Worm (Caenorhabditis elegans) whole organism, midembryonic: ENCODE results near the gene tmem-145.
A peak's percentile ranks its signal among the peaks of the same experiment; 100 is the strongest.

Experiments used
- T22C8.4 ChIP-seq: fragments of 200-800 bp; sonication (Bioruptor generic); IDR thresholded peaks from 2 replicates; pipeline ENCODE4 v1.3.6; 2022; ENCODE audit warnings: missing genetic modification characterization, missing compliant biosample characterization
- cog-1 ChIP-seq: sonication (generic microtip); optimal IDR thresholded peaks from 2 replicates; lab custom pipeline; 2016; ENCODE audit warnings: missing genetic modification characterization, missing compliant biosample characterization
- flt-1 ChIP-seq: fragments of 200-800 bp; sonication (Bioruptor generic); IDR thresholded peaks from 2 replicates; pipeline ENCODE4 v1.3.6; 2022; ENCODE audit warnings: missing genetic modification characterization, missing compliant biosample characterization
- klf-2 ChIP-seq: fragments of 200-800 bp; sonication (Bioruptor generic); conservative IDR thresholded peaks from 2 replicates; pipeline ENCODE4 v1.3.6; 2022; ENCODE audit warnings: missing genetic modification reagents, missing genetic modification characterization, missing compliant biosample characterization
- med-1 ChIP-seq: sonication (generic microtip); optimal IDR thresholded peaks from 2 replicates; lab custom pipeline; 2017; ENCODE audit warnings: missing genetic modification characterization, mild to moderate bottlenecking, missing compliant biosample characterization, antibody characterized with exemption, missing genetic modification reagents; ENCODE audit not compliant: insufficient read depth
- ref-1 ChIP-seq: fragments of 200-800 bp; sonication (Bioruptor generic); conservative IDR thresholded peaks from 2 replicates; pipeline ENCODE4 v1.3.6; 2022; ENCODE audit warnings: missing genetic modification reagents, missing genetic modification characterization, missing compliant biosample characterization
- tab-1 ChIP-seq: fragments of 200-800 bp; sonication (Bioruptor generic); IDR thresholded peaks from 2 replicates; pipeline ENCODE4 v1.3.6; 2022; ENCODE audit warnings: missing genetic modification characterization, missing compliant biosample characterization
- ztf-23 ChIP-seq: fragments of 200-800 bp; sonication (Bioruptor generic); IDR thresholded peaks from 2 replicates; pipeline ENCODE4 v1.3.6; 2022; ENCODE audit warnings: missing genetic modification reagents, missing genetic modification characterization, missing compliant biosample characterization
- ztf-29 ChIP-seq: fragments of 200-800 bp; sonication (Bioruptor generic); IDR thresholded peaks from 2 replicates; pipeline ENCODE4 v1.3.6; 2022; ENCODE audit warnings: missing genetic modification reagents, missing genetic modification characterization, missing compliant biosample characterization

The tmem-145 gene

ce11 chrX:12104630-12105029 is 31.0 kb upstream of the tmem-145 start, which contains the start of gene col-181:
TSS of gene col-181 (plus strand) at chrX:12104930.
- TF ChIP-seq ztf-29 = no peak
- TF ChIP-seq tab-1 (GFP tag; lab: Robert Waterston, UW) = no peak
- TF ChIP-seq med-1 (GFP tag; lab: Kevin White, UChicago) = no peak
- no peak for TF ChIP-seq T22C8.4 (GFP tag; lab: Robert Waterston, UW)
- no peak for TF ChIP-seq klf-2 (GFP tag; lab: Robert Waterston, UW)
- TF ChIP-seq flt-1 = no peak
- no peak for TF ChIP-seq ztf-23 (GFP tag; lab: Robert Waterston, UW)

- TF ChIP-seq flt-1 (no peak), cog-1 (no peak)
Measured at ce11 chrX:12103712-12104111, 30.0 kb upstream of the tmem-145 start, which contains the start of gene W03G11.3. TSS of gene W03G11.3 (minus strand) at chrX:12103812.

- TF ChIP-seq cog-1 (no peak), flt-1 (no peak), med-1 (GFP tag; lab: Kevin White, UChicago) (no peak), ref-1 (no peak), tab-1 (GFP tag; lab: Robert Waterston, UW) (no peak), klf-2 (GFP tag; lab: Robert Waterston, UW) (no peak), T22C8.4 (GFP tag; lab: Robert Waterston, UW) (no peak)
Measured at ce11 chrX:12097995-12098394, 24.3 kb upstream of the tmem-145 start.

ce11 chrX:12095200-12095599 is 21.5 kb upstream of the tmem-145 start:
- TF ChIP-seq T22C8.4 (GFP tag; lab: Robert Waterston, UW) = no peak
- TF ChIP-seq klf-2 (GFP tag; lab: Robert Waterston, UW) = no peak
- TF ChIP-seq tab-1 (GFP tag; lab: Robert Waterston, UW) = no peak
- TF ChIP-seq flt-1 = no peak
- no peak for TF ChIP-seq ztf-23 (GFP tag; lab: Robert Waterston, UW)
- no peak for TF ChIP-seq ref-1
- no peak for TF ChIP-seq cog-1
- TF ChIP-seq ztf-29 = no peak
- TF ChIP-seq med-1 (GFP tag; lab: Kevin White, UChicago) = no peak

- no peak for TF ChIP-seq cog-1
- TF ChIP-seq med-1 (GFP tag; lab: Kevin White, UChicago) = no peak
- no peak for TF ChIP-seq klf-2 (GFP tag; lab: Robert Waterston, UW)
- TF ChIP-seq tab-1 (GFP tag; lab: Robert Waterston, UW) = no peak
- no peak for TF ChIP-seq ztf-29
- TF ChIP-seq flt-1 = no peak
- TF ChIP-seq ref-1 = no peak
- no peak for TF ChIP-seq T22C8.4 (GFP tag; lab: Robert Waterston, UW)
- TF ChIP-seq ztf-23 (GFP tag; lab: Robert Waterston, UW) = no peak
Measured at ce11 chrX:12093992-12094391, 20.3 kb upstream of the tmem-145 start.

ce11 chrX:12093043-12093442 is 19.4 kb upstream of the tmem-145 start, which contains the start of gene W03G11.4:
TSS of gene W03G11.4 (minus strand) at chrX:12093143.
- TF ChIP-seq med-1 (GFP tag; lab: Kevin White, UChicago) (no peak), cog-1 (no peak), ztf-23 (GFP tag; lab: Robert Waterston, UW) (no peak), klf-2 (GFP tag; lab: Robert Waterston, UW) (no peak), ref-1 (no peak)

ce11 chrX:12092621-12093020 is 19.0 kb upstream of the tmem-145 start:
- TF ChIP-seq klf-2 (GFP tag; lab: Robert Waterston, UW) (no peak), T22C8.4 (GFP tag; lab: Robert Waterston, UW) (no peak), ref-1 (no peak), tab-1 (GFP tag; lab: Robert Waterston, UW) (no peak), flt-1 (no peak), med-1 (GFP tag; lab: Kevin White, UChicago) (no peak), ztf-23 (GFP tag; lab: Robert Waterston, UW) (no peak), ztf-29 (no peak), cog-1 (no peak)

- TF ChIP-seq med-1 (GFP tag; lab: Kevin White, UChicago) (no peak), klf-2 (GFP tag; lab: Robert Waterston, UW) (no peak), cog-1 (no peak), tab-1 (GFP tag; lab: Robert Waterston, UW) (no peak), T22C8.4 (GFP tag; lab: Robert Waterston, UW) (no peak), ztf-23 (GFP tag; lab: Robert Waterston, UW) (no peak), ref-1 (no peak), flt-1 (no peak), ztf-29 (no peak)
Measured at ce11 chrX:12086297-12086696, 12.6 kb upstream of the tmem-145 start.

- no peak for TF ChIP-seq flt-1
- no peak for TF ChIP-seq tab-1 (GFP tag; lab: Robert Waterston, UW)
- TF ChIP-seq ref-1 = no peak
- TF ChIP-seq med-1 (GFP tag; lab: Kevin White, UChicago) = no peak
- TF ChIP-seq T22C8.4 (GFP tag; lab: Robert Waterston, UW) = no peak
- TF ChIP-seq klf-2 (GFP tag; lab: Robert Waterston, UW) = no peak
Measured at ce11 chrX:12082813-12083212, 9.1 kb upstream of the tmem-145 start.

ce11 chrX:12081250-12081649 is 7.6 kb upstream of the tmem-145 start:
- no peak for TF ChIP-seq ztf-23 (GFP tag; lab: Robert Waterston, UW)

ce11 chrX:12080581-12081162 is 7.0 kb upstream of the tmem-145 start:
- no peak for TF ChIP-seq ztf-23 (GFP tag; lab: Robert Waterston, UW)
- TF ChIP-seq flt-1 = peak; percentile 53; the same call in 1 of the 2 replicates
